Worm (Caenorhabditis elegans): ENCODE measurements around the gene R07B7.8.
A peak's percentile ranks its signal among the peaks of the same experiment; 100 is the strongest.

Gene R07B7.8

ce11 chrV:12059719-12060118 is 24.4 kb downstream of the R07B7.8 start, which contains the start of gene R07B7.2:
Gene R07B7.2 (minus strand): TSS chrV:12059753.
- TF ChIP-seq flt-1 (GFP tag; IDR thresholded peaks at IDR 0.05) = no peak
- no peak for TF ChIP-seq ets-7 (tag; optimal IDR thresholded peaks at IDR 0.05)
- no peak for TF ChIP-seq scrt-1 (GFP tag; IDR thresholded peaks at IDR 0.05)
- no peak for TF ChIP-seq hmg-4 (GFP tag; optimal IDR thresholded peaks at IDR 0.05)
- no peak for TF ChIP-seq F13C5.2 (tag; optimal IDR thresholded peaks at IDR 0.05)
- TF ChIP-seq B0310.2 (tag; optimal IDR thresholded peaks at IDR 0.05) = no peak
- TF ChIP-seq hnd-1 (tag; optimal IDR thresholded peaks at IDR 0.05) = no peak
- no peak for TF ChIP-seq sea-1 (GFP tag; conservative IDR thresholded peaks at IDR 0.05)
- TF ChIP-seq ceh-13 (GFP tag; optimal IDR thresholded peaks at IDR 0.05) = no peak
- TF ChIP-seq tbx-11 (GFP tag; IDR thresholded peaks at IDR 0.05) = no peak
- TF ChIP-seq pes-1 (GFP tag; IDR thresholded peaks at IDR 0.05) = no peak

- TF ChIP-seq ama-1 (optimal IDR thresholded peaks at IDR 0.05) (no peak), hmg-4 (GFP tag; optimal IDR thresholded peaks at IDR 0.05) (no peak)
Observed at ce11 chrV:12053598-12053997, 30.5 kb downstream of the R07B7.8 start, which contains the start of gene F10C2.7. Gene F10C2.7 (plus strand): TSS chrV:12053898.

- TF ChIP-seq sea-1 (GFP tag; conservative IDR thresholded peaks at IDR 0.05) (no peak), B0310.2 (tag; optimal IDR thresholded peaks at IDR 0.05) (no peak), tbx-37 (GFP tag; conservative IDR thresholded peaks at IDR 0.05) (no peak), hmbx-1 (tag; optimal IDR thresholded peaks at IDR 0.05) (no peak), ceh-36 (tag; optimal IDR thresholded peaks at IDR 0.05) (no peak), ets-7 (tag; optimal IDR thresholded peaks at IDR 0.05) (no peak), tra-4 (tag; optimal IDR thresholded peaks at IDR 0.05) (no peak), F13C5.2 (tag; optimal IDR thresholded peaks at IDR 0.05) (no peak), hnd-1 (tag; optimal IDR thresholded peaks at IDR 0.05) (no peak), tbx-11 (GFP tag; IDR thresholded peaks at IDR 0.05) (no peak), ceh-13 (GFP tag; optimal IDR thresholded peaks at IDR 0.05) (no peak), flt-1 (GFP tag; IDR thresholded peaks at IDR 0.05) (no peak), ama-1 (optimal IDR thresholded peaks at IDR 0.05) (no peak), scrt-1 (GFP tag; IDR thresholded peaks at IDR 0.05) (no peak), pes-1 (GFP tag; IDR thresholded peaks at IDR 0.05) (no peak), aly-1 (tag; optimal IDR thresholded peaks at IDR 0.05) (no peak), hmg-4 (GFP tag; optimal IDR thresholded peaks at IDR 0.05) (no peak)
Observed at ce11 chrV:12048445-12048844, 35.7 kb downstream of the R07B7.8 start, which contains the start of gene dars-2. Gene dars-2 (plus strand): TSS chrV:12048745.

ce11 chrV:12047735-12048134 is 36.4 kb downstream of the R07B7.8 start:
- no peak for TF ChIP-seq ets-7 (tag; optimal IDR thresholded peaks at IDR 0.05)
- TF ChIP-seq ceh-36 (tag; optimal IDR thresholded peaks at IDR 0.05) = no peak
- TF ChIP-seq B0310.2 (tag; optimal IDR thresholded peaks at IDR 0.05) = no peak
- no peak for TF ChIP-seq flt-1 (GFP tag; IDR thresholded peaks at IDR 0.05)
- TF ChIP-seq tbx-37 (GFP tag; conservative IDR thresholded peaks at IDR 0.05) = no peak
- TF ChIP-seq sea-1 (GFP tag; conservative IDR thresholded peaks at IDR 0.05) = no peak
- no peak for TF ChIP-seq scrt-1 (GFP tag; IDR thresholded peaks at IDR 0.05)
- TF ChIP-seq ceh-13 (GFP tag; optimal IDR thresholded peaks at IDR 0.05) = no peak
- TF ChIP-seq hmbx-1 (tag; optimal IDR thresholded peaks at IDR 0.05) = no peak
- no peak for TF ChIP-seq F13C5.2 (tag; optimal IDR thresholded peaks at IDR 0.05)
- TF ChIP-seq aly-1 (tag; optimal IDR thresholded peaks at IDR 0.05) = no peak
- no peak for TF ChIP-seq ama-1 (optimal IDR thresholded peaks at IDR 0.05)
- no peak for TF ChIP-seq tbx-11 (GFP tag; IDR thresholded peaks at IDR 0.05)
- TF ChIP-seq pes-1 (GFP tag; IDR thresholded peaks at IDR 0.05) = no peak

ce11 chrV:12045132-12045531 is 39.0 kb downstream of the R07B7.8 start, which contains the start of gene F10C2.5:
Gene F10C2.5 (plus strand): TSS chrV:12045432.
- TF ChIP-seq B0310.2 (tag; optimal IDR thresholded peaks at IDR 0.05) (no peak), hmg-4 (GFP tag; optimal IDR thresholded peaks at IDR 0.05) (no peak), aly-1 (tag; optimal IDR thresholded peaks at IDR 0.05) (no peak), tbx-11 (GFP tag; IDR thresholded peaks at IDR 0.05) (no peak), pes-1 (GFP tag; IDR thresholded peaks at IDR 0.05) (no peak), hnd-1 (tag; optimal IDR thresholded peaks at IDR 0.05) (no peak), ets-7 (tag; optimal IDR thresholded peaks at IDR 0.05) (no peak), ceh-13 (GFP tag; optimal IDR thresholded peaks at IDR 0.05) (no peak), sea-1 (GFP tag; conservative IDR thresholded peaks at IDR 0.05) (no peak), hmbx-1 (tag; optimal IDR thresholded peaks at IDR 0.05) (no peak), F13C5.2 (tag; optimal IDR thresholded peaks at IDR 0.05) (no peak), tra-4 (tag; optimal IDR thresholded peaks at IDR 0.05) (no peak)

- TF ChIP-seq sea-1 (GFP tag; conservative IDR thresholded peaks at IDR 0.05) (no peak), B0310.2 (tag; optimal IDR thresholded peaks at IDR 0.05) (no peak), tbx-11 (GFP tag; IDR thresholded peaks at IDR 0.05) (no peak), ceh-36 (tag; optimal IDR thresholded peaks at IDR 0.05) (no peak), F13C5.2 (tag; optimal IDR thresholded peaks at IDR 0.05) (no peak), tbx-37 (GFP tag; conservative IDR thresholded peaks at IDR 0.05) (no peak), tra-4 (tag; optimal IDR thresholded peaks at IDR 0.05) (no peak), scrt-1 (GFP tag; IDR thresholded peaks at IDR 0.05) (no peak), flt-1 (GFP tag; IDR thresholded peaks at IDR 0.05) (no peak), ceh-13 (GFP tag; optimal IDR thresholded peaks at IDR 0.05) (no peak), ets-7 (tag; optimal IDR thresholded peaks at IDR 0.05) (no peak), aly-1 (tag; optimal IDR thresholded peaks at IDR 0.05) (no peak), hmg-4 (GFP tag; optimal IDR thresholded peaks at IDR 0.05) (no peak)
Observed at ce11 chrV:12040823-12041606, 43.1 kb downstream of the R07B7.8 start, which contains the start of the genes kup-1 and F10C2.4. Gene kup-1 (minus strand): TSS chrV:12040873. Gene F10C2.4 (plus strand): TSS chrV:12041556.

ce11 chrV:12039755-12040154 is 44.4 kb downstream of the R07B7.8 start:
- TF ChIP-seq aly-1 (tag; optimal IDR thresholded peaks at IDR 0.05) (no peak), ets-7 (tag; optimal IDR thresholded peaks at IDR 0.05) (no peak), hmg-4 (GFP tag; optimal IDR thresholded peaks at IDR 0.05) (peak; percentile 52), sea-1 (GFP tag; conservative IDR thresholded peaks at IDR 0.05) (0 out of 2 replicates have a peak, but pooled peaks have one; percentile 7), hnd-1 (tag; optimal IDR thresholded peaks at IDR 0.05) (no peak)

All from whole organism, early embryonic.